Worm (Caenorhabditis elegans) whole organism, L4/young adult: ENCODE results near the gene C52G5.2.

Experiments used
- W03F9.2 ChIP-seq: fragments of 150-350 bp; optimal IDR thresholded peaks from 2 replicates; lab custom pipeline; 2014; ENCODE audit warnings: missing biosample characterization, missing genetic modification characterization
- dao-5 ChIP-seq: sonication (generic microtip); optimal IDR thresholded peaks from 2 replicates; lab custom pipeline; 2016; ENCODE audit warnings: missing genotype, missing genetic modification characterization, moderate library complexity, missing compliant biosample characterization
- him-1 ChIP-seq: sonication (generic microtip); optimal IDR thresholded peaks from 2 replicates; lab custom pipeline; 2016; ENCODE audit warnings: missing genotype, missing genetic modification reagents, missing genetic modification characterization, missing compliant biosample characterization

The C52G5.2 gene

ce11 chrX:12872022-12872888 lies 29.1 kb downstream of the C52G5.2 start:
- TF ChIP-seq dao-5 (tag; lab: Kevin White, UChicago): peak; percentile 48
- no peak for TF ChIP-seq him-1 (tag; lab: Kevin White, UChicago)

ce11 chrX:12873688-12874364 lies 30.7 kb downstream of the C52G5.2 start:
- TF ChIP-seq dao-5 (tag; lab: Kevin White, UChicago) (no peak), him-1 (tag; lab: Kevin White, UChicago) (no peak), W03F9.2 (tag; lab: Kevin White, UChicago) (no peak)

DNA sequence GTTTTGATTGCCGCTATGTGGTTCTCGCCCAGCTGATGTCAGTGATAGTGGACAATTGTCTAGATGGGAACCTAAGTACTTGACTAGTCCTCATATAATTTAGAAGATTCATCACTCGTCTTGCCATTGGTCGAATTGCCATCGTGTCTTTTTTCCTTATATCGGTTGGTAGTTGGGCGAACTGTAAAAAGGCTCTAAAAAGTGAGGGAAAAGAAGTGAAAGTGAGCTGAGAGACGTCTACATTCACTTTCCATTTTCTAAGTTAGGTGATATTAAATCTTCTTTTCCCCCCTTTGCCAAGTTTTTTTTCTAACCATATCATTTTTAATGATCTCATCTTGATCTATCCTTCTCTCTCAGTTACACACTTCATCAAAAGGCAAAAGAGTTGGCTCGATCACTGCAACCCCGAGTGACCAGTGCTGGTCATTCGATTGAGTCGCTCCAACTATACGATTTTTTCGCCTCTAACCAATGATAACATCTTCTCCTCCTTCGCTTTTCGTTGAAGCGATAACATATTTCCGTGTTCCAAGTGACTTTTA lies 31.8 kb downstream of the C52G5.2 start:
- no peak for TF ChIP-seq W03F9.2 (tag; lab: Kevin White, UChicago)

ce11 chrX:12875649-12876048 lies 32.5 kb downstream of the C52G5.2 start:
- TF ChIP-seq W03F9.2 (tag; lab: Kevin White, UChicago): no peak
- no peak for TF ChIP-seq him-1 (tag; lab: Kevin White, UChicago)
- no peak for TF ChIP-seq dao-5 (tag; lab: Kevin White, UChicago)

DNA sequence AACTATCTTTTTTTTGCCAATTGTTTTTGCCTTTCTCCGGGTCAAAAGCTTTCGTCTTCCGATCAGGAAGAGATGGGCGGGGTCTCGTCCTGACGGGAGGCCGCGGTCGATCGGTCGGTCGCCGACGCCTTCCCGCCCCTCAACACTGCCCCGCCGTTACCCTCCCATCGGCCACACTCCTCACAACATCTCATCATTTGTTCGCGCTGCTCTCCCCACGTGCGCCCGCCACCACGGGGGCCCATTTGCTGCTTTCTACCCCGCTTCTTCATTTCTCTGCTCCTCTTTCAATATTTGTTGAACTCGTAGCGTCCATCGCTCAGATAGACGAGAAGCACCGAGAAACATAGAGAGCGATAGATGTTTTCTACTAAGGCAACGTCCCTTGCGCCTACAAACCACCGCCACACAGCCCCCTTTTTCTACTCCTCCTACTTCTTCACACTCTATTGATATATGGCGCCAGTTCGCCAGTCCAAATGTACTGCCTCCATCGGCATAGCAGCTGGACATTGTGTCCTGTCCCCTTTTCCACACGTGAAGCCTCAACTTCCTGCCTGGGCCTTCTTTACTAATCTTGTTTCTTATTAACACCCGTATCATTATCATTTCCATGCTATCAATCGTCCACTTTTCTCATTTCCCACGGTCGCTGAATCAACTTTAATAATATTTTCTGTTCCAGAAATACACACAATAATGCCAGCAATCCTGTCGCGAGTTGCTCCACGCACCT lies 33.9 kb downstream of the C52G5.2 start, which contains the start of gene bcat-1:
Gene bcat-1 (plus strand): TSS at position 686 of the 736 bp plus-strand sequence.
- TF ChIP-seq him-1 (tag; lab: Kevin White, UChicago) (peak; percentile 16), W03F9.2 (tag; lab: Kevin White, UChicago) (no peak), dao-5 (tag; lab: Kevin White, UChicago) (no peak)

DNA sequence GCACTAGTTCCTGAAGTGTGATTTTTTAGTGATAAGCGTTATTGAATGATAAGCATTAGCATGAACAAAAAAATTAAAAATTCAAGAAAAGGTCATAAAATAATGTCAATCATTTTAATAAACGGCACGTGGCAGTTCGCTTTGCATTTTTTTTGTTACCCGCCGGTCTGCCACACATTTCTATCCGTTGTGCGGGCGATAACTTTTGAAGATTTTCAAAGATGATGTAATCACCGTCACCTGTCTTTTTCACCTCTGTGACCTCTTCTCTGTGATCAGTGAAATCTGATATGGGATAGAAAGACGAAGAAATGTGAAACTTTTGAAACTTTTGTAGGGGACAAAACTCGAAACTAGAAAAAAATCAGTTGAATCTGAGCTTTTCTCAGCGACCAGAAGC lies 34.8 kb downstream of the C52G5.2 start:
- TF ChIP-seq W03F9.2 (tag; lab: Kevin White, UChicago): no peak

DNA sequence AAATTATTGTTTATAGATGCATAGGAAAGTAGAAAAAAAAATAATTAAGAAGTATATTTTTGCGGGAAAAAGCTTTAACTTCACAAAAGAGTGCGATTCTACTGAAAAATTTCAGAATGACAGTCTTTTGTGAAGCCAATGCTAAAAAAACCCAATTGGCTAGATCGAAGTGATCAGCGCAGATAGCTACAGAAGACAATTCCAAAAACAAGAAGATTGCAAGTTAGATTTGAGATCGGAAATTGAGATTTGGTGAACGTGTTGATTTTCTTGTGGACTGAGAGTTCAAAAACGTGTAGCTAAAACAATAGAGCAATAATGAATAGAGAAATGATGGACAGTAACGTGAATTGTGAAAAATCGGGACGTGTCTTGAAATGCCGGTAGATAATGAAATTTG lies 38.1 kb downstream of the C52G5.2 start:
- TF ChIP-seq dao-5 (tag; lab: Kevin White, UChicago) (no peak), W03F9.2 (tag; lab: Kevin White, UChicago) (no peak), him-1 (tag; lab: Kevin White, UChicago) (no peak)

DNA sequence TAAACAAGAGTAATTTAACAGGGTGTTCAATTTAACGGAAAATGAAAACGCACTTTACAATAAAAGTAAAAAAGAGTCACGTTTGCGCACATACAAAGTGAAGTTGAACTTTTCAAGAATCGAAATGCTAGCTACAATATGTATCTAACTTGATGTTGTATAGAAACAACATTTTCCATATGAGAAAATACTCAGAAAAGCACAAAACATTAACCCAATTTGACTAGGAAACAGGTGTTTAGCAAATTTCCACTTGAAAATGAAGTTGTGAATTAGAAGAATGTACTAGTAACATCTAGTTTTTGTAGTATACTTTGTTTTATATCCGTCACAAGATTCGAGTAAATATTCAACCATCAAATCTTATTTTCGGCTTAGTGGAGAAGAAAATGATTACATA lies 41.8 kb downstream of the C52G5.2 start, which contains the start of gene gpc-1:
Gene gpc-1 (minus strand): TSS at position 117 of the 400 bp plus-strand sequence.
- TF ChIP-seq dao-5 (tag; lab: Kevin White, UChicago): no peak
- no peak for TF ChIP-seq W03F9.2 (tag; lab: Kevin White, UChicago)
- no peak for TF ChIP-seq him-1 (tag; lab: Kevin White, UChicago)

- TF ChIP-seq him-1 (tag; lab: Kevin White, UChicago) (peak; percentile 60), W03F9.2 (tag; lab: Kevin White, UChicago) (peak; percentile 8), dao-5 (tag; lab: Kevin White, UChicago) (peak; percentile 46)
Observed at ce11 chrX:12889837-12890449, 46.8 kb downstream of the C52G5.2 start.
